Worm (Caenorhabditis elegans) whole organism, L4/young adult: ENCODE measurements around the gene elp-1.

Experiments
- W03F9.2 ChIP-seq: fragments of 150-350 bp; optimal IDR thresholded peaks from 2 replicates; lab custom pipeline; 2014; ENCODE audit warnings: missing biosample characterization, missing genetic modification characterization
- him-1 ChIP-seq: sonication (generic microtip); optimal IDR thresholded peaks from 2 replicates; lab custom pipeline; 2016; ENCODE audit warnings: missing genotype, missing genetic modification reagents, missing genetic modification characterization, missing compliant biosample characterization

DNA sequence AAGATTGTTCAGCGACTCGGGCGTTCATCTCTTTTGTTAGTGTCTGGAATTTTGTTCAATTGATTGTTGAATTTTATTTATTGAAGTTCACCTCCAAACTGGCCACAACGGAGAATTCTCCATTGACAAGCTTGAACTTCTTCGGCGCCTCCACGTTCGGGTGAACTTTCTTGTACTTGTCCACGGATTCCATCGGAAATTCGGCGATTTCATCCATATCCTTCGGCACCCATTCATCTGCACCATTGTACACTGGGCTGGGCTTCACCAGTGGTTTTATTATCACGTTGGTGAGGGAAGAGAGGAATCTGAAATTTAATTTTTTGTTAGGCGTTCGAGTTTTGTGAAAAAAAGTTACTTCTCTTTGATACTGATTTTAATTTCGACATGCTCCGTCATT, 42.5 kb downstream of the elp-1 start:
- no peak for TF ChIP-seq W03F9.2 (tag; lab: Kevin White, UChicago)
- TF ChIP-seq him-1 (tag; lab: Kevin White, UChicago), result no peak
